Worm (Caenorhabditis elegans) whole organism, L4 larva: ENCODE measurements around the gene btb-7.

Experiments
- Y75B8A.6 ChIP-seq: fragments of 200-800 bp; sonication (Bioruptor generic); IDR thresholded peaks from 2 replicates; pipeline ENCODE4 v1.3.6; 2022; ENCODE audit warnings: missing genetic modification reagents, missing genetic modification characterization, missing compliant biosample characterization
- ama-1 ChIP-seq: fragments of 150-350 bp; optimal IDR thresholded peaks from 2 replicates; lab custom pipeline; 2014; ENCODE audit warnings: inconsistent platforms, mixed read lengths
- daf-12 ChIP-seq: fragments of 150-350 bp; optimal IDR thresholded peaks from 2 replicates; lab custom pipeline; 2014; ENCODE audit warnings: missing biosample characterization, missing genetic modification reagents, missing genetic modification characterization
- dpl-1 ChIP-seq: fragments of 150-350 bp; optimal IDR thresholded peaks from 2 replicates; lab custom pipeline; 2014; ENCODE audit warnings: missing biosample characterization, missing genetic modification reagents, missing genetic modification characterization
- hlh-11 ChIP-seq: fragments of 200-800 bp; sonication (Bioruptor generic); optimal IDR thresholded peaks from 2 replicates; lab custom pipeline; 2018; ENCODE audit warnings: mild to moderate bottlenecking, missing genetic modification characterization, missing compliant biosample characterization
- jun-1 ChIP-seq: fragments of 150-350 bp; optimal IDR thresholded peaks from 2 replicates; lab custom pipeline; 2014; ENCODE audit warnings: missing biosample characterization, missing genetic modification reagents, missing genetic modification characterization
- lin-13 ChIP-seq: fragments of 150-350 bp; optimal IDR thresholded peaks from 2 replicates; lab custom pipeline; 2014; ENCODE audit warnings: missing biosample characterization, missing genetic modification reagents, missing genetic modification characterization
- madf-5 ChIP-seq, 2 experiments: fragments of 200-800 bp; sonication (Bioruptor generic); IDR thresholded peaks; 2 replicates each; pipeline ENCODE4 v1.3.6; 2022; ENCODE audit warnings: missing compliant biosample characterization in 2 of 2, missing genetic modification characterization in 2 of 2
- nhr-111 ChIP-seq: fragments of 200-800 bp; sonication (Bioruptor generic); optimal IDR thresholded peaks from 2 replicates; lab custom pipeline; 2018; ENCODE audit warnings: mild to moderate bottlenecking, missing genetic modification characterization, missing compliant biosample characterization
- nhr-28 ChIP-seq: fragments of 150-350 bp; optimal IDR thresholded peaks from 2 replicates; lab custom pipeline; 2014; ENCODE audit warnings: missing biosample characterization, missing genetic modification characterization
- nhr-41 ChIP-seq: fragments of 200-800 bp; sonication (Bioruptor generic); IDR thresholded peaks from 2 replicates; pipeline ENCODE4 v1.3.6; 2022; ENCODE audit warnings: missing genetic modification reagents, missing genetic modification characterization, missing compliant biosample characterization
- nhr-76 ChIP-seq: fragments of 150-350 bp; optimal IDR thresholded peaks from 2 replicates; lab custom pipeline; 2014; ENCODE audit warnings: missing biosample characterization, missing genetic modification characterization
- unc-62 ChIP-seq, 3 experiments: fragments of 150-350 bp in 1 of 3; sonication (generic microtip); optimal IDR thresholded peaks in 2 of 3; peaks in 1 of 3; 1 replicate in 1 of 3; 2 replicates in 2 of 3; lab custom pipeline; 2014 to 2017; ENCODE audit warnings: missing biosample characterization in 3 of 3, missing genetic modification characterization in 3 of 3, missing genetic modification reagents in 3 of 3, missing genotype in 1 of 3
- ztf-11 ChIP-seq: fragments of 150-350 bp; optimal IDR thresholded peaks from 2 replicates; lab custom pipeline; 2014; ENCODE audit warnings: missing biosample characterization, missing genetic modification characterization

- TF ChIP-seq dpl-1 (GFP tag; lab: Kevin White, UChicago) (no peak), ama-1 (lab: Kevin White, UChicago) (no peak), nhr-111 (GFP tag; lab: Kevin White, UChicago) (no peak), lin-13 (GFP tag; lab: Kevin White, UChicago) (no peak), daf-12 (tag; lab: Kevin White, UChicago) (no peak), madf-5 (GFP tag; IDR thresholded peaks at IDR 0.05; lab: Robert Waterston, UW) (no peak), Y75B8A.6 (GFP tag; lab: Robert Waterston, UW) (no peak), nhr-28 (no peak), nhr-76 (tag; lab: Kevin White, UChicago) (no peak), unc-62 (GFP tag; optimal IDR thresholded peaks at IDR 0.05 in 1 of 2; lab: Kevin White, UChicago) (no peak), unc-62 (tag; optimal IDR thresholded peaks at IDR 0.05; lab: Kevin White, UChicago) (no peak), nhr-41 (GFP tag; lab: Robert Waterston, UW) (no peak), hlh-11 (tag; lab: Kevin White, UChicago) (no peak), jun-1 (tag; lab: Kevin White, UChicago) (no peak), ztf-11 (no peak)
These were observed 46.6 kb downstream of the btb-7 start, which contains the start of gene F36H5.18 for ce11 chrII:1759602-1760001.
